Worm (Caenorhabditis elegans): ENCODE results near the gene srw-35.

DNA sequence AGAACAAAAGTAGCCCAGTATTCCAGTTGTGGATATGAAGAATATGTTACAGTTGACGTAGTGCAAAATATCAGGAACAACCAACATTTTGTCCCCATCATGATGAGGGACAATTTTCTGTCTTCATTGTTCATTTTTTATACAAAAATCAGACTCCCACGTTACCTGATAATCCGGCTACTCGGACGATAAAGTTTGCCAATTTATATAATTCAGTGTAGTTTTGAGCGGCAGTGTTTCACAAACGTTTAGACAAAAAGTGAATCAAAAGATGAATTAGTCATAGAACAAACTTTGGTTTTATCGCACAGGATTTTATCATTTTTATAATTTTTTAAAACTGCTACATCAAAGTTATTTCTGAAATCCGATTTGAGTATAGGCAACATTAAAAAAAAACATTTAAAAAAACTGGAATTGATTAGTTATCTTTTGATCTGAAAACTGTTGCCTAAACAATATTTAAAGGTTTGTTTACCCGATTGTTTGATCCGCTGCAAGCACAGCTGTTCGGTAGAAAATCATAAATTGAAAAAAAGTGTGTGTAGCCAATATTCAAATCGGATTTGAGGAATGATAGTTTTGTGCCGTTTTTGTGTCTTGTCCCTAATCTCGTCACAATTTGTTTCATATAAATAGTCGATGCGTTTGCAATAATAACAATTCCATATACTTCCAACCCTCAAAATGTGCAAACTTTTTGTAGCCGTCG is 8.8 kb downstream of the srw-35 start, which contains the start of the genes F57E7.4 and spig-6:
- no peak for TF ChIP-seq ztf-4 (tag; optimal IDR thresholded peaks at IDR 0.05)
- TF ChIP-seq unc-130 (tag; optimal IDR thresholded peaks at IDR 0.05), result no peak
